Fruit fly (Drosophila melanogaster) whole organism, wandering third instar larva: Measurements from ENCODE around the gene CG15387.
A peak's percentile ranks its signal among the peaks of the same experiment; 100 is the strongest.

Experiments
- Abd-B ChIP-seq: fragments of >200 bp; optimal IDR thresholded peaks from 2 replicates; lab custom pipeline; 2017; ENCODE audit warnings: missing biosample characterization, missing genetic modification characterization
- Dfd ChIP-seq: fragments of >200 bp; optimal IDR thresholded peaks from 2 replicates; lab custom pipeline; 2017; ENCODE audit warnings: missing biosample characterization, missing genetic modification characterization
- GATAd ChIP-seq: sonication (Bioruptor generic); optimal IDR thresholded peaks from 2 replicates; lab custom pipeline; 2016; ENCODE audit warnings: missing biosample characterization, missing genetic modification characterization
- Hr78 ChIP-seq: fragments of >200 bp; optimal IDR thresholded peaks from 2 replicates; lab custom pipeline; 2017; ENCODE audit warnings: missing biosample characterization, missing genetic modification characterization
- Myc ChIP-seq: fragments of >200 bp; optimal IDR thresholded peaks from 2 replicates; lab custom pipeline; 2017
- Sp1 ChIP-seq: fragments of 200-800 bp; sonication (Bioruptor generic); optimal IDR thresholded peaks from 3 replicates; lab custom pipeline; 2019; ENCODE audit warnings: missing biosample characterization, mild to moderate bottlenecking, missing genetic modification characterization, moderate library complexity
- br ChIP-seq: fragments of 200-800 bp; sonication (Bioruptor generic); optimal IDR thresholded peaks from 2 replicates; lab custom pipeline; 2016; ENCODE audit warnings: missing biosample characterization, missing genetic modification characterization
- dmrt93B ChIP-seq: fragments of 200-800 bp; sonication (Bioruptor generic); optimal IDR thresholded peaks from 2 replicates; lab custom pipeline; 2018; ENCODE audit warnings: missing biosample characterization, mild to moderate bottlenecking, missing genetic modification characterization
- usp ChIP-seq: fragments of >200 bp; optimal IDR thresholded peaks from 2 replicates; lab custom pipeline; 2017; ENCODE audit warnings: missing biosample characterization, missing genetic modification characterization

dm6 chr2L:2214004-2214403 is 12.1 kb downstream of the CG15387 start, which contains the start of the genes Uch and CG34174:
- TF ChIP-seq Abd-B (GFP tag; lab: Kevin White, UChicago) (no peak), Hr78 (GFP tag; lab: Kevin White, UChicago) (no peak), br (no peak), Myc (lab: Kevin White, UChicago) (no peak), GATAd (no peak), dmrt93B (GFP tag; lab: Kevin White, UChicago) (no peak), Dfd (no peak), usp (GFP tag; lab: Kevin White, UChicago) (no peak), Sp1 (GFP tag; lab: Kevin White, UChicago) (peak; percentile 64)
